Fruit fly (Drosophila melanogaster) whole organism, embryonic: ENCODE measurements around the gene CG7991.
A peak's percentile ranks its signal among the peaks of the same experiment; 100 is the strongest.

ENCODE experiments used
- Abd-B ChIP-seq: fragments of 200-800 bp; sonication (Bioruptor generic); optimal IDR thresholded peaks from 2 replicates; lab custom pipeline; 2018; ENCODE audit warnings: missing biosample characterization, mild to moderate bottlenecking, missing genetic modification characterization, moderate library complexity
- BtbVII ChIP-seq: fragments of 200-800 bp; sonication (Bioruptor generic); optimal IDR thresholded peaks from 3 replicates; lab custom pipeline; 2017; ENCODE audit warnings: missing biosample characterization, mild to moderate bottlenecking, missing genetic modification characterization
- CG10147 ChIP-seq: fragments of 200-800 bp; sonication (Bioruptor generic); optimal IDR thresholded peaks from 2 replicates; lab custom pipeline; 2019; ENCODE audit warnings: missing biosample characterization, mild to moderate bottlenecking, missing genetic modification characterization, moderate library complexity
- CG10209 ChIP-seq: fragments of 200-800 bp; sonication (Bioruptor generic); optimal IDR thresholded peaks from 3 replicates; lab custom pipeline; 2017; ENCODE audit warnings: missing biosample characterization, mild to moderate bottlenecking, missing genetic modification characterization, missing genetic modification reagents
- CG10267 ChIP-seq: fragments of 200-800 bp; sonication (Bioruptor generic); optimal IDR thresholded peaks from 2 replicates; lab custom pipeline; 2018; ENCODE audit warnings: missing biosample characterization, mild to moderate bottlenecking, missing genetic modification characterization, moderate library complexity
- CG10321 ChIP-seq: fragments of 200-800 bp; sonication (Bioruptor generic); IDR thresholded peaks from 2 replicates; pipeline ENCODE4 v1.3.6; 2022; ENCODE audit warnings: missing biosample characterization, missing genetic modification characterization
- CG10979 ChIP-seq: fragments of 200-800 bp; sonication (Bioruptor generic); optimal IDR thresholded peaks from 2 replicates; lab custom pipeline; 2018; ENCODE audit warnings: missing biosample characterization, mild to moderate bottlenecking, missing genetic modification characterization, moderate library complexity
- CG11398 ChIP-seq: fragments of 200-800 bp; sonication (Bioruptor generic); optimal IDR thresholded peaks from 2 replicates; lab custom pipeline; 2016; ENCODE audit warnings: missing biosample characterization, missing genetic modification characterization
- CG12219 ChIP-seq: fragments of 200-800 bp; sonication (Bioruptor generic); optimal IDR thresholded peaks from 3 replicates; lab custom pipeline; 2018; ENCODE audit warnings: missing biosample characterization, mild to moderate bottlenecking, missing genetic modification characterization
- CG12744 ChIP-seq: fragments of 200-800 bp; sonication (Bioruptor generic); optimal IDR thresholded peaks from 2 replicates; lab custom pipeline; 2016; ENCODE audit warnings: missing biosample characterization, missing genetic modification characterization
- CG14860 ChIP-seq: fragments of 200-800 bp; sonication (Bioruptor generic); IDR thresholded peaks from 3 replicates; pipeline ENCODE4 v1.3.6; 2022; ENCODE audit warnings: missing biosample characterization, missing genetic modification characterization; ENCODE audit not compliant: partially characterized antibody
- CG15011 ChIP-seq: fragments of 200-800 bp; sonication (Bioruptor generic); optimal IDR thresholded peaks from 3 replicates; lab custom pipeline; 2018; ENCODE audit warnings: missing biosample characterization, mild to moderate bottlenecking, missing genetic modification characterization
- CG16815 ChIP-seq: fragments of 200-800 bp; sonication (Bioruptor generic); optimal IDR thresholded peaks from 3 replicates; lab custom pipeline; 2017; ENCODE audit warnings: missing biosample characterization, mild to moderate bottlenecking, missing genetic modification characterization
- CG18011 ChIP-seq: fragments of 200-800 bp; sonication (Bioruptor generic); optimal IDR thresholded peaks from 2 replicates; lab custom pipeline; 2017; ENCODE audit warnings: missing biosample characterization, missing genetic modification characterization, mild to moderate bottlenecking, moderate library complexity, missing genotype
- CG2116 ChIP-seq: fragments of 200-800 bp; sonication (Bioruptor generic); optimal IDR thresholded peaks from 3 replicates; lab custom pipeline; 2018; ENCODE audit warnings: missing biosample characterization, mild to moderate bottlenecking, missing genetic modification characterization
- CG33557 ChIP-seq: fragments of 200-800 bp; sonication (Bioruptor generic); optimal IDR thresholded peaks from 2 replicates; lab custom pipeline; 2019; ENCODE audit warnings: missing biosample characterization, mild to moderate bottlenecking, missing genetic modification characterization, moderate library complexity
- CG34224 ChIP-seq: fragments of 200-800 bp; sonication (Bioruptor generic); IDR thresholded peaks from 3 replicates; pipeline ENCODE4 v1.3.6; 2022; ENCODE audit warnings: missing biosample characterization, missing genetic modification characterization; ENCODE audit not compliant: partially characterized antibody
- CG3838 ChIP-seq: fragments of 200-800 bp; sonication (Bioruptor generic); optimal IDR thresholded peaks from 3 replicates; lab custom pipeline; 2016; ENCODE audit warnings: missing biosample characterization, missing genetic modification characterization
- CG4328 ChIP-seq: fragments of 200-800 bp; sonication (Bioruptor generic); optimal IDR thresholded peaks from 3 replicates; lab custom pipeline; 2017; ENCODE audit warnings: missing biosample characterization, missing genetic modification reagents, missing genetic modification characterization
- CG7987 ChIP-seq: fragments of 200-800 bp; sonication (Bioruptor generic); optimal IDR thresholded peaks from 2 replicates; lab custom pipeline; 2018; ENCODE audit warnings: missing biosample characterization, mild to moderate bottlenecking, missing genetic modification characterization, moderate library complexity
- CrebB ChIP-seq: fragments of 200-800 bp; sonication (Bioruptor generic); optimal IDR thresholded peaks from 3 replicates; lab custom pipeline; 2018; ENCODE audit warnings: missing biosample characterization, mild to moderate bottlenecking, missing genetic modification characterization
- Dp ChIP-seq: fragments of 200-800 bp; sonication (Bioruptor generic); optimal IDR thresholded peaks from 2 replicates; lab custom pipeline; 2018; ENCODE audit warnings: missing biosample characterization, mild to moderate bottlenecking, missing genetic modification characterization, moderate library complexity
- Fer3 ChIP-seq: fragments of 200-800 bp; sonication (Bioruptor generic); optimal IDR thresholded peaks from 2 replicates; lab custom pipeline; 2018; ENCODE audit warnings: missing biosample characterization, mild to moderate bottlenecking, missing genetic modification characterization, moderate library complexity
- Kr ChIP-seq: fragments of 200-800 bp; sonication (Bioruptor generic); optimal IDR thresholded peaks from 2 replicates; lab custom pipeline; 2017; ENCODE audit warnings: missing biosample characterization, mild to moderate bottlenecking, missing genetic modification characterization
- Lhr ChIP-seq: fragments of 200-800 bp; sonication (Bioruptor generic); optimal IDR thresholded peaks from 3 replicates; lab custom pipeline; 2017; ENCODE audit warnings: mild to moderate bottlenecking, missing biosample characterization, missing genetic modification reagents, missing genetic modification characterization
- Meics ChIP-seq: fragments of 200-800 bp; sonication (Bioruptor generic); optimal IDR thresholded peaks from 2 replicates; lab custom pipeline; 2017; ENCODE audit warnings: missing biosample characterization, mild to moderate bottlenecking, missing genetic modification characterization
- Mrtf ChIP-seq: fragments of 200-800 bp; sonication (Bioruptor generic); IDR thresholded peaks from 3 replicates; pipeline ENCODE4 v1.3.6; 2022; ENCODE audit warnings: missing biosample characterization, missing genetic modification characterization
- Stat92E ChIP-seq, 3 experiments: fragments of >200 bp in 2 of 3; fragments of 200-800 bp in 1 of 3; sonication (Bioruptor generic) in 1 of 3; optimal IDR thresholded peaks; 2 replicates each; lab custom pipeline; 2017 to 2019; ENCODE audit warnings: missing biosample characterization in 3 of 3, missing genetic modification characterization in 3 of 3, mild to moderate bottlenecking in 1 of 3, moderate library complexity in 1 of 3
- TFAM ChIP-seq: fragments of 200-800 bp; sonication (Bioruptor generic); optimal IDR thresholded peaks from 2 replicates; lab custom pipeline; 2017; ENCODE audit warnings: missing biosample characterization, missing genetic modification characterization, inconsistent platforms
- Xbp1 ChIP-seq: fragments of 200-800 bp; sonication (Bioruptor generic); optimal IDR thresholded peaks from 3 replicates; lab custom pipeline; 2016; ENCODE audit warnings: missing biosample characterization, mild to moderate bottlenecking, missing genetic modification characterization
- Xrp1 ChIP-seq: fragments of 200-800 bp; sonication (Bioruptor generic); IDR thresholded peaks from 2 replicates; pipeline ENCODE4 v1.3.6; 2022; ENCODE audit warnings: missing biosample characterization, missing genetic modification characterization
- chinmo ChIP-seq: fragments of 200-800 bp; sonication (Bioruptor generic); IDR thresholded peaks from 4 replicates; pipeline ENCODE4 v1.3.6; 2022; ENCODE audit warnings: missing biosample characterization, missing genetic modification characterization; ENCODE audit not compliant: partially characterized antibody
- chn ChIP-seq: fragments of 200-800 bp; sonication (Bioruptor generic); optimal IDR thresholded peaks from 2 replicates; lab custom pipeline; 2016; ENCODE audit warnings: missing biosample characterization, missing genetic modification characterization
- crol ChIP-seq: fragments of 200-800 bp; sonication (Bioruptor generic); IDR thresholded peaks from 2 replicates; pipeline ENCODE4 v1.3.6; 2022; ENCODE audit warnings: missing biosample characterization, missing genetic modification characterization
- danr ChIP-seq: fragments of 200-800 bp; sonication (Bioruptor generic); IDR thresholded peaks from 2 replicates; pipeline ENCODE4 v1.3.6; 2022; ENCODE audit warnings: missing biosample characterization, missing genetic modification characterization
- gsb-n ChIP-seq: fragments of 200-800 bp; sonication (Bioruptor generic); optimal IDR thresholded peaks from 3 replicates; lab custom pipeline; 2018; ENCODE audit warnings: missing biosample characterization, mild to moderate bottlenecking, missing genetic modification characterization
- kah ChIP-seq: fragments of 200-800 bp; sonication (Bioruptor generic); optimal IDR thresholded peaks from 2 replicates; lab custom pipeline; 2018; ENCODE audit warnings: missing biosample characterization, mild to moderate bottlenecking, missing genetic modification characterization
- knrl ChIP-seq: fragments of 200-800 bp; sonication (Bioruptor generic); IDR thresholded peaks from 3 replicates; pipeline ENCODE4 v1.3.6; 2022; ENCODE audit warnings: missing biosample characterization, missing genetic modification characterization; ENCODE audit not compliant: partially characterized antibody
- maf-S ChIP-seq: fragments of 200-800 bp; sonication (Bioruptor generic); optimal IDR thresholded peaks from 2 replicates; lab custom pipeline; 2016; ENCODE audit warnings: missing biosample characterization, missing genetic modification characterization
- mld ChIP-seq: fragments of 200-800 bp; sonication (Bioruptor generic); IDR thresholded peaks from 3 replicates; pipeline ENCODE4 v1.3.6; 2022; ENCODE audit warnings: missing biosample characterization, missing genetic modification characterization; ENCODE audit not compliant: partially characterized antibody
- run ChIP-seq: fragments of 200-800 bp; sonication (Bioruptor generic); optimal IDR thresholded peaks from 3 replicates; lab custom pipeline; 2018; ENCODE audit warnings: missing biosample characterization, mild to moderate bottlenecking, missing genetic modification characterization
- sc ChIP-seq, 3 experiments: fragments of >200 bp in 2 of 3; fragments of 200-800 bp in 1 of 3; sonication (Bioruptor generic) in 1 of 3; optimal IDR thresholded peaks; 2 replicates in 2 of 3; 3 replicates in 1 of 3; lab custom pipeline; 2017; ENCODE audit warnings: mild to moderate bottlenecking in 1 of 3, missing biosample characterization in 1 of 3, missing genetic modification characterization in 1 of 3, missing genetic modification reagents in 1 of 3
- trem ChIP-seq: fragments of 200-800 bp; optimal IDR thresholded peaks from 3 replicates; lab custom pipeline; 2019; ENCODE audit warnings: missing biosample characterization, mild to moderate bottlenecking, missing genetic modification characterization, moderate library complexity
- trh ChIP-seq: fragments of 200-800 bp; sonication (Bioruptor generic); optimal IDR thresholded peaks from 2 replicates; lab custom pipeline; 2016; ENCODE audit warnings: missing biosample characterization, missing genetic modification characterization
- wor ChIP-seq: fragments of 200-800 bp; sonication (Bioruptor generic); IDR thresholded peaks from 2 replicates; pipeline ENCODE4 v1.3.6; 2022; ENCODE audit warnings: missing biosample characterization, missing genetic modification characterization
- yki ChIP-seq: fragments of >200 bp; optimal IDR thresholded peaks from 3 replicates; lab custom pipeline; 2018
- zen2 ChIP-seq: fragments of 200-800 bp; sonication (Bioruptor generic); IDR thresholded peaks from 3 replicates; pipeline ENCODE4 v1.3.6; 2022; ENCODE audit warnings: missing biosample characterization, missing genetic modification characterization; ENCODE audit not compliant: partially characterized antibody

The CG7991 gene

DNA sequence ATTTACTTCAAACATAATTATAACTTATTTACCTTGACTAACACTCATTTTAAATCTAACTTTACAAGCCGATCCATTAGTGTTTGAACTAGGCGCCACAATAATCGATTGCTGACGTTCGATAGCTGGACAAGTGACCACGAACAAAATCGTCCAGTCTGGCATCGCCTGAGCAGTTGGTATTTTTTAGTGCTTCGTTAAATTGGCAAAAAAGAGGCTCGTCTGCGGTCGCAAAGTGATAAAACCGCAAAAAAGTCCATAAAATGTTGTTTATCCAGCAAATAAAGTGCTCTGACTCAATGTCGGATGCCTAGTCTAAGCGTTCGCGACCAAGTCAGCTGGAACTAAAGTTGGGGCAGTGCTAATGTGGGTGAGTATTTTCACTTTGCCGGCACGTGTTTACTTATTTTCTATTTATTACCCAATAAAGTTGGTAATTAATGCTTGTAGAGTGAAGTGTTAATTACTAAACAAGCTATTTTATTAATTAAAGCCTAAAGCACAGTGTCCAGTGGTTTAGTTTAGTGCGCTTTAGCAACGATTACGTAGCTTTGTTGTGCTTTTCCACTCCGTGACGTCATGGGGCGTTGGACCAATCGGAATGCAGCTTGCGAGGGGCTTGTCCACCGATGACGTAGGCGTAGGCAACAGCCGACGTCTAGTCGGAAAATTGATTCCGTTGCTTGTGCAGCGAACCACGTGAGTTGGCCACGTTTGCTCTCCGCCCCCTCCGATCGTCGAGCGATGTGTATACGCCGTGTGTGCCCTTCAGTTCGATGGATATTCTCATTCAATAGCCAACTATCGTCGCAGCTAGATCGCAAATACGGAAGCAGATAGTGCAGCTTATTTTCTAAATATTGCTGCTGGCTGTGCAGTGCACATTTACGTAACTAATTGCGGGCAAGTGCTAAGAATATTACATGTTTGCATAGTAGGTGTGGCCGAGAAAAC is 64.1 kb downstream of the CG7991 start, which contains the start of gene Gk2 (continued):
- TF ChIP-seq Xrp1 (GFP tag; lab: Robert Waterston, UW) (0 out of 2 replicates have a peak, but pooled peaks have one; percentile 8), Meics (GFP tag; lab: Kevin White, UChicago) (no peak), maf-S (GFP tag; lab: Kevin White, UChicago) (no peak), CG16815 (GFP tag; lab: Kevin White, UChicago) (no peak), Kr (GFP tag; lab: Kevin White, UChicago) (no peak), BtbVII (GFP tag; lab: Kevin White, UChicago) (peak; percentile 58), CG33557 (GFP tag; lab: Kevin White, UChicago) (no peak), Xbp1 (GFP tag; lab: Kevin White, UChicago) (no peak), CG12219 (no peak), chn (GFP tag; lab: Kevin White, UChicago) (no peak), CG14860 (peak; percentile 50), gsb-n (tag; lab: Kevin White, UChicago) (no peak), CG10979 (tag; lab: Kevin White, UChicago) (no peak), CG7987 (GFP tag; lab: Kevin White, UChicago) (no peak), CG10321 (no peak), danr (GFP tag; lab: Robert Waterston, UW) (no peak), sc (optimal IDR thresholded peaks at IDR 0.05; lab: Kevin White, UChicago) (no peak), sc (GFP tag; optimal IDR thresholded peaks at IDR 0.05; lab: Kevin White, UChicago) (no peak), CG10267 (tag; lab: Kevin White, UChicago) (peak; percentile 7), Fer3 (tag; lab: Kevin White, UChicago) (peak; percentile 5), CG11398 (GFP tag; lab: Kevin White, UChicago) (no peak), chinmo (GFP tag; lab: Robert Waterston, UW) (peak; percentile 67; the same call in 1 of the 4 replicates), CG34224 (GFP tag; lab: Robert Waterston, UW) (peak; percentile 48; the same call in 1 of the 3 replicates), CG12744 (GFP tag; lab: Kevin White, UChicago) (no peak), CG2116 (GFP tag; lab: Kevin White, UChicago) (peak; percentile 78), CG15011 (no peak), knrl (GFP tag; lab: Robert Waterston, UW) (no peak), CG4328 (no peak), wor (GFP tag; lab: Robert Waterston, UW) (no peak), CG10209 (GFP tag; lab: Kevin White, UChicago) (no peak), TFAM (GFP tag; lab: Kevin White, UChicago) (no peak), trem (tag; lab: Kevin White, UChicago) (peak; percentile 59), CG18011 (GFP tag; lab: Kevin White, UChicago) (no peak), Dp (peak; percentile 98), Abd-B (GFP tag; lab: Kevin White, UChicago) (peak; percentile 44), crol (peak; percentile 38; the same call in 1 of the 2 replicates), kah (GFP tag; lab: Kevin White, UChicago) (no peak), trh (no peak), CG10147 (GFP tag; lab: Kevin White, UChicago) (no peak), zen2 (GFP tag; lab: Robert Waterston, UW) (no peak), CrebB (no peak), Mrtf (no peak), run (tag; lab: Kevin White, UChicago) (no peak), mld (GFP tag; lab: Robert Waterston, UW) (no peak), Lhr (GFP tag; lab: Kevin White, UChicago) (peak; percentile 82), CG3838 (no peak), yki (lab: Kevin White, UChicago) (no peak), Stat92E (GFP tag; optimal IDR thresholded peaks at IDR 0.05; lab: Kevin White, UChicago) (no peak)
